Worm (Caenorhabditis elegans) whole organism, mixed stage, embryonic: ENCODE data around the gene cdh-5.

ENCODE experiments used
- drap-1 ChIP-seq: fragments of 200-800 bp; sonication (Bioruptor generic); optimal IDR thresholded peaks from 3 replicates; lab custom pipeline; 2018; ENCODE audit warnings: mild to moderate bottlenecking, missing genetic modification characterization, missing compliant biosample characterization
- lin-32 ChIP-seq: fragments of 200-800 bp; sonication (Bioruptor generic); optimal IDR thresholded peaks from 2 replicates; lab custom pipeline; 2018; ENCODE audit warnings: mild to moderate bottlenecking, missing genetic modification characterization, missing compliant biosample characterization
- lsy-2 ChIP-seq: fragments of 150-350 bp; optimal IDR thresholded peaks from 2 replicates; lab custom pipeline; 2014; ENCODE audit warnings: missing biosample characterization, missing genetic modification characterization
- nhr-28 ChIP-seq: fragments of 150-350 bp; optimal IDR thresholded peaks from 2 replicates; lab custom pipeline; 2014; ENCODE audit warnings: missing biosample characterization, missing genetic modification characterization
- pha-4 ChIP-seq: fragments of 150-350 bp; optimal IDR thresholded peaks from 2 replicates; lab custom pipeline; 2018; ENCODE audit warnings: missing biosample characterization, missing genetic modification reagents, missing genetic modification characterization
- unc-39 ChIP-seq: fragments of 150-350 bp; optimal IDR thresholded peaks from 2 replicates; lab custom pipeline; 2014; ENCODE audit warnings: missing biosample characterization, missing genetic modification characterization
- unc-62 ChIP-seq: fragments of 150-350 bp; optimal IDR thresholded peaks from 2 replicates; lab custom pipeline; 2014; ENCODE audit warnings: missing biosample characterization, missing genetic modification reagents, missing genetic modification characterization
- ztf-11 ChIP-seq: fragments of 150-350 bp; optimal IDR thresholded peaks from 2 replicates; lab custom pipeline; 2014; ENCODE audit warnings: missing biosample characterization, missing genetic modification characterization

- TF ChIP-seq lin-32 (GFP tag; lab: Kevin White, UChicago) (no peak), unc-39 (tag; lab: Kevin White, UChicago) (no peak), pha-4 (no peak), unc-62 (no peak), ztf-11 (tag; lab: Kevin White, UChicago) (no peak), drap-1 (no peak), nhr-28 (tag; lab: Kevin White, UChicago) (no peak), lsy-2 (tag; lab: Kevin White, UChicago) (no peak)
Observed at ce11 chrIV:8630243-8630642, 38.5 kb upstream of the cdh-5 start.
